Worm (Caenorhabditis elegans) whole organism, late embryonic: ENCODE measurements around the gene sex-1.

Experiments used
- C38D4.7 ChIP-seq: fragments of 200-800 bp; sonication (Bioruptor generic); optimal IDR thresholded peaks from 2 replicates; lab custom pipeline; 2018; ENCODE audit warnings: mild to moderate bottlenecking, missing genetic modification characterization, moderate library complexity, missing compliant biosample characterization
- F13H6.1 ChIP-seq: sonication (generic microtip); optimal IDR thresholded peaks from 2 replicates; lab custom pipeline; 2016; ENCODE audit warnings: missing genetic modification characterization, missing compliant biosample characterization
- K02D7.2 ChIP-seq: sonication (generic microtip); optimal IDR thresholded peaks from 2 replicates; lab custom pipeline; 2017; ENCODE audit warnings: mild to moderate bottlenecking, missing genetic modification characterization, missing compliant biosample characterization
- K09A11.1 ChIP-seq: sonication (generic microtip); optimal IDR thresholded peaks from 2 replicates; lab custom pipeline; 2017; ENCODE audit warnings: antibody characterized with exemption, mild to moderate bottlenecking, missing genetic modification characterization, missing compliant biosample characterization; ENCODE audit not compliant: insufficient read depth
- ceh-2 ChIP-seq: sonication (generic microtip); optimal IDR thresholded peaks from 2 replicates; lab custom pipeline; 2016; ENCODE audit warnings: missing genotype, missing genetic modification characterization, missing compliant biosample characterization
- ceh-24 ChIP-seq: sonication (generic microtip); optimal IDR thresholded peaks from 2 replicates; lab custom pipeline; 2016; ENCODE audit warnings: mild to moderate bottlenecking, missing genetic modification characterization, missing compliant biosample characterization
- ceh-30 ChIP-seq: fragments of 150-350 bp; optimal IDR thresholded peaks from 2 replicates; lab custom pipeline; 2014; ENCODE audit warnings: missing biosample characterization, missing genetic modification characterization
- ceh-45 ChIP-seq: fragments of 200-800 bp; sonication (Bioruptor generic); IDR thresholded peaks from 2 replicates; pipeline ENCODE4 v1.3.6; 2022; ENCODE audit warnings: missing genetic modification reagents, missing genetic modification characterization, missing compliant biosample characterization
- ceh-6 ChIP-seq: fragments of 200-800 bp; sonication (Bioruptor generic); optimal IDR thresholded peaks from 2 replicates; lab custom pipeline; 2018; ENCODE audit warnings: mild to moderate bottlenecking, missing genetic modification characterization, missing compliant biosample characterization
- ceh-9 ChIP-seq: sonication (generic microtip); optimal IDR thresholded peaks from 2 replicates; lab custom pipeline; 2016; ENCODE audit warnings: mild to moderate bottlenecking, missing genetic modification characterization, inconsistent platforms, missing compliant biosample characterization
- che-1 ChIP-seq: sonication (generic microtip); optimal IDR thresholded peaks from 2 replicates; lab custom pipeline; 2016; ENCODE audit warnings: mild to moderate bottlenecking, missing genetic modification characterization, missing compliant biosample characterization
- dmd-4 ChIP-seq: sonication (generic microtip); optimal IDR thresholded peaks from 2 replicates; lab custom pipeline; 2016; ENCODE audit warnings: borderline replicate concordance, missing genetic modification characterization, missing compliant biosample characterization
- dve-1 ChIP-seq: sonication (generic microtip); optimal IDR thresholded peaks from 2 replicates; lab custom pipeline; 2017; ENCODE audit warnings: antibody characterized with exemption, mild to moderate bottlenecking, missing genetic modification characterization, missing compliant biosample characterization
- elt-2 ChIP-seq: sonication (generic microtip); optimal IDR thresholded peaks from 2 replicates; lab custom pipeline; 2016; ENCODE audit warnings: missing genetic modification reagents, missing genetic modification characterization, missing compliant biosample characterization
- elt-4 ChIP-seq: sonication (generic microtip); optimal IDR thresholded peaks from 2 replicates; lab custom pipeline; 2016; ENCODE audit warnings: missing genetic modification characterization, missing compliant biosample characterization
- fkh-10 ChIP-seq: fragments of 150-350 bp; optimal IDR thresholded peaks from 2 replicates; lab custom pipeline; 2014; ENCODE audit warnings: missing biosample characterization, missing genetic modification reagents, missing genetic modification characterization
- fkh-6 ChIP-seq: sonication (generic microtip); optimal IDR thresholded peaks from 2 replicates; lab custom pipeline; 2016; ENCODE audit warnings: missing genetic modification characterization, missing compliant biosample characterization
- hlh-13 ChIP-seq: fragments of 200-800 bp; sonication (Bioruptor generic); optimal IDR thresholded peaks from 2 replicates; lab custom pipeline; 2018; ENCODE audit warnings: mild to moderate bottlenecking, missing genetic modification characterization, missing compliant biosample characterization
- hlh-15 ChIP-seq: sonication (generic microtip); optimal IDR thresholded peaks from 2 replicates; lab custom pipeline; 2016; ENCODE audit warnings: missing genetic modification characterization, missing compliant biosample characterization
- hlh-30 ChIP-seq: sonication (generic microtip); optimal IDR thresholded peaks from 2 replicates; lab custom pipeline; 2017; ENCODE audit warnings: antibody characterized with exemption, missing genetic modification characterization, missing compliant biosample characterization; ENCODE audit not compliant: insufficient read depth
- madf-2 ChIP-seq: sonication (generic microtip); optimal IDR thresholded peaks from 2 replicates; lab custom pipeline; 2017; ENCODE audit warnings: missing genetic modification characterization, missing compliant biosample characterization
- mec-3 ChIP-seq: sonication (generic microtip); optimal IDR thresholded peaks from 2 replicates; lab custom pipeline; 2016; ENCODE audit warnings: borderline replicate concordance, missing genetic modification characterization, missing compliant biosample characterization
- nfya-1 ChIP-seq: sonication (generic microtip); optimal IDR thresholded peaks from 2 replicates; lab custom pipeline; 2017; ENCODE audit warnings: missing genetic modification characterization, mild to moderate bottlenecking, missing compliant biosample characterization, antibody characterized with exemption, moderate library complexity
- nhr-232 ChIP-seq: sonication (generic microtip); optimal IDR thresholded peaks from 2 replicates; lab custom pipeline; 2016; ENCODE audit warnings: missing genetic modification characterization, missing compliant biosample characterization
- npax-4 ChIP-seq: sonication (generic microtip); optimal IDR thresholded peaks from 2 replicates; lab custom pipeline; 2016; ENCODE audit warnings: missing genetic modification characterization, missing compliant biosample characterization
- pag-3 ChIP-seq: sonication (generic microtip); optimal IDR thresholded peaks from 2 replicates; lab custom pipeline; 2016; ENCODE audit warnings: missing compliant biosample characterization, missing genetic modification characterization, borderline replicate concordance
- pqm-1 ChIP-seq: sonication (generic microtip); optimal IDR thresholded peaks from 2 replicates; lab custom pipeline; 2016; ENCODE audit warnings: missing genetic modification characterization, missing compliant biosample characterization
- pros-1 ChIP-seq: fragments of 150-350 bp; optimal IDR thresholded peaks from 2 replicates; lab custom pipeline; 2014; ENCODE audit warnings: missing biosample characterization, missing genetic modification reagents, missing genetic modification characterization
- ref-2 ChIP-seq: sonication (generic microtip); optimal IDR thresholded peaks from 2 replicates; lab custom pipeline; 2016; ENCODE audit warnings: missing genetic modification characterization, missing compliant biosample characterization
- rnt-1 ChIP-seq: sonication (generic microtip); optimal IDR thresholded peaks from 2 replicates; lab custom pipeline; 2016; ENCODE audit warnings: missing genetic modification characterization, missing compliant biosample characterization
- sox-2 ChIP-seq: fragments of 200-800 bp; sonication (Bioruptor generic); IDR thresholded peaks from 2 replicates; pipeline ENCODE4 v1.3.6; 2022; ENCODE audit warnings: missing genetic modification reagents, missing genetic modification characterization, missing compliant biosample characterization
- ttx-3 ChIP-seq: sonication (generic microtip); optimal IDR thresholded peaks from 2 replicates; lab custom pipeline; 2016; ENCODE audit warnings: missing genetic modification reagents, missing genetic modification characterization, missing compliant biosample characterization
- unc-3 ChIP-seq, 2 experiments: fragments of 200-800 bp in 1 of 2; sonication (Bioruptor generic) in 1 of 2; sonication (generic microtip) in 1 of 2; conservative IDR thresholded peaks in 1 of 2; optimal IDR thresholded peaks in 1 of 2; 2 replicates each; pipeline versions ENCODE4 v1.3.6 to Lab custom; 2016 to 2022; ENCODE audit warnings: missing compliant biosample characterization in 2 of 2, missing genetic modification characterization in 2 of 2, missing genetic modification reagents in 1 of 2
- unc-86 ChIP-seq: sonication (generic microtip); optimal IDR thresholded peaks from 2 replicates; lab custom pipeline; 2016; ENCODE audit warnings: missing genetic modification characterization, missing compliant biosample characterization
- zip-5 ChIP-seq: sonication (generic microtip); optimal IDR thresholded peaks from 2 replicates; lab custom pipeline; 2016; ENCODE audit warnings: missing genetic modification characterization, missing compliant biosample characterization
- ztf-16 ChIP-seq: sonication (generic microtip); optimal IDR thresholded peaks from 2 replicates; lab custom pipeline; 2017; ENCODE audit warnings: missing genetic modification characterization, missing compliant biosample characterization

sex-1 gene

ce11 chrX:10188493-10188895, 16.7 kb downstream of the sex-1 start (continued):
- TF ChIP-seq pqm-1 = peak; percentile 44
- TF ChIP-seq sox-2 (GFP tag; lab: Robert Waterston, UW) = no peak
- TF ChIP-seq ceh-24 (tag; lab: Kevin White, UChicago) = no peak
- peak; percentile 73 for TF ChIP-seq ref-2
- TF ChIP-seq hlh-30 (tag; lab: Kevin White, UChicago) = peak; percentile 68
- TF ChIP-seq K02D7.2 (tag; lab: Kevin White, UChicago) = peak; percentile 16
- peak; percentile 20 for TF ChIP-seq nhr-232 (tag; lab: Kevin White, UChicago)
- TF ChIP-seq fkh-6 (tag; lab: Kevin White, UChicago) = peak; percentile 35
- TF ChIP-seq rnt-1 (tag; lab: Kevin White, UChicago) = peak; percentile 72
- no peak for TF ChIP-seq elt-4 (tag; lab: Kevin White, UChicago)
- TF ChIP-seq ceh-2 (tag; lab: Kevin White, UChicago) = peak; percentile 57
- TF ChIP-seq ceh-9 (tag; lab: Kevin White, UChicago) = no peak
- TF ChIP-seq unc-3 (GFP tag; conservative IDR thresholded peaks at IDR 0.05; lab: Robert Waterston, UW) = no peak
- TF ChIP-seq unc-3 (tag; optimal IDR thresholded peaks at IDR 0.05; lab: Kevin White, UChicago) = no peak
- TF ChIP-seq F13H6.1 = peak; percentile 70
- peak; percentile 98 for TF ChIP-seq madf-2 (tag; lab: Kevin White, UChicago)

ce11 chrX:10184708-10185107, 20.5 kb downstream of the sex-1 start:
- TF ChIP-seq dmd-4 (tag; lab: Kevin White, UChicago) (no peak), ttx-3 (tag; lab: Kevin White, UChicago) (no peak), pqm-1 (no peak), ztf-16 (no peak), ceh-24 (tag; lab: Kevin White, UChicago) (no peak), hlh-13 (no peak), che-1 (tag; lab: Kevin White, UChicago) (no peak), elt-2 (tag; lab: Kevin White, UChicago) (no peak), ceh-45 (no peak)

- TF ChIP-seq C38D4.7 (GFP tag; lab: Kevin White, UChicago) = no peak
- no peak for TF ChIP-seq nfya-1
Measured at ce11 chrX:10183695-10184094, 21.5 kb downstream of the sex-1 start, which contains the start of gene arrd-28. Gene arrd-28 (plus strand): TSS chrX:10183995.

ce11 chrX:10182613-10183012, 22.6 kb downstream of the sex-1 start:
- TF ChIP-seq hlh-13 (no peak), nhr-232 (tag; lab: Kevin White, UChicago) (no peak), unc-86 (tag; lab: Kevin White, UChicago) (no peak), che-1 (tag; lab: Kevin White, UChicago) (no peak), fkh-10 (GFP tag; lab: Kevin White, UChicago) (no peak), pros-1 (tag; lab: Kevin White, UChicago) (no peak), elt-4 (tag; lab: Kevin White, UChicago) (no peak), unc-3 (GFP tag; conservative IDR thresholded peaks at IDR 0.05; lab: Robert Waterston, UW) (no peak), unc-3 (tag; optimal IDR thresholded peaks at IDR 0.05; lab: Kevin White, UChicago) (no peak), ceh-45 (no peak), zip-5 (no peak), K09A11.1 (no peak), ceh-30 (tag; lab: Kevin White, UChicago) (no peak), ceh-6 (GFP tag; lab: Kevin White, UChicago) (no peak), dve-1 (tag; lab: Kevin White, UChicago) (no peak), pag-3 (tag; lab: Kevin White, UChicago) (no peak), npax-4 (no peak), hlh-15 (no peak), hlh-30 (tag; lab: Kevin White, UChicago) (no peak), mec-3 (no peak)
